Worm (Caenorhabditis elegans) whole organism, L4/young adult: ENCODE measurements around the gene exc-5.
"Not testable (repeated sequence)": the region's sequence is repeated elsewhere in the genome, so short reads cannot be mapped to it uniquely, and the experiment has no call there.

Experiments used
- W03F9.2 ChIP-seq: fragments of 150-350 bp; optimal IDR thresholded peaks from 2 replicates; lab custom pipeline; 2014; ENCODE audit warnings: missing biosample characterization, missing genetic modification characterization
- dao-5 ChIP-seq: sonication (generic microtip); optimal IDR thresholded peaks from 2 replicates; lab custom pipeline; 2016; ENCODE audit warnings: missing genotype, missing genetic modification characterization, moderate library complexity, missing compliant biosample characterization
- him-1 ChIP-seq: sonication (generic microtip); optimal IDR thresholded peaks from 2 replicates; lab custom pipeline; 2016; ENCODE audit warnings: missing genotype, missing genetic modification reagents, missing genetic modification characterization, missing compliant biosample characterization

The exc-5 gene

DNA sequence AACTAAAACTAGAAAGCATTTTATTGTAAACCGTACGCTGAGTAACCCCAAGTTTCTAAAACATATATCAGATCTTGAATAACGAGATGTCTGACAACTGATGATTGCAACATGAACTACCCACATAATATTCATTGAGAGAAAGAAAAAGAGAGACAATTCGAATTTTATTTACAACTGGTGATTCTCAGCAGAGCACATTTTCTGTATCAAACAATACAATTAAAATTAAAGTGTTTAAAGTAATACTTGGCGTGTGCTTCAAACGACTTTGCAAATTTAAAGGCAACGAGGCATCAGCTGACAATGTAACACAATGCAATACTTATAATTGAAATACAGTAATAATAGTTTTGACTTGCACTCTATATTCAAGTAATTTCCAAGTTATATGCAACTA, 25.4 kb downstream of the exc-5 start, which contains the start of gene C33D9.10:
TSS of gene C33D9.10 (minus strand) at position 101 of the 400 bp plus-strand sequence.
- not testable (repeated sequence) for TF ChIP-seq W03F9.2 (tag; lab: Kevin White, UChicago); dao-5; him-1 (tag; lab: Kevin White, UChicago)

DNA sequence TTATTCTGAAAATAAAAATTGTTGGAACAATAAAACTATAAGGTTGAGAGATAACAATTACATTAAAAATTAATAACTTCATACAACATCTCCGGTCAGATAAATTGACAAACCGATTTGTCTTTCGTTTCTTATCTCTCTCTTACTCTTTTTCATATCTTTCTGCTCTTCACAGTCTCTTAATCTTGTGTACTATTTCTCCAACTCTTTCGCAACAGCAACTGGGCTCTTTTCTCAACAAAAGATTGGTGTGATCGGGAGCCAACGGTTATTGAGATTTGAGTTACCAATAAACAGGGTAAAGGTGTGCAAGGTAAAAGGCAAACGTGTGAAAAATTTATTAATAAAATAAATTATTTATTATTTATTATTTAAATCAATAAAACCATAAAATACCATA, 26.8 kb downstream of the exc-5 start, which contains the start of gene C33D9.8:
TSS of gene C33D9.8 (minus strand) at position 99 of the 400 bp plus-strand sequence.
- TF ChIP-seq W03F9.2 (tag; lab: Kevin White, UChicago), result no peak
- no peak for TF ChIP-seq dao-5
- no peak for TF ChIP-seq him-1 (tag; lab: Kevin White, UChicago)

DNA sequence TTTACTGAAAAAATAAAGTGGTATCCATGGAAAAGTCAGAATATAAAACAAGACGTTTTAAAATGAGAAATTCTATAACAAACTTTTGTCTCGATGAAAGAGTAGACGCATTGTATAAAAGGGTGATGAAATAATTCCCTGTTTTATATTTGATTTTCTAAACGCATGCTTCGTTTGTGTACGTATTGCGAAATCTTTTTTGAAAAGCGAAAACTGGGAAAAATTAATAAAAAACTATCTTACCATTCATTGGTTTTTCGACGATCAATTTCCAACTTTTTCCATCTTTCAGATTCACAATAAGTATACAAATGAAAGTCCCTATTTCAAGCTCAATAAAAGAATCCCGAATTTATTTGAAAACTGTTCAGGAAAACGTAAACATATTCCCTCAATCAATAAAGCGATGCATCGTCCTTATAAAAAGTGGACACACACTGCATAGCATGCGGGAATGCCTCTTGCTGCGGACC, 28.6 kb downstream of the exc-5 start, which contains the start of gene C33D9.13:
TSS of gene C33D9.13 (minus strand) at position 423 of the 473 bp plus-strand sequence.
- TF ChIP-seq him-1 (tag; lab: Kevin White, UChicago), result no peak

DNA sequence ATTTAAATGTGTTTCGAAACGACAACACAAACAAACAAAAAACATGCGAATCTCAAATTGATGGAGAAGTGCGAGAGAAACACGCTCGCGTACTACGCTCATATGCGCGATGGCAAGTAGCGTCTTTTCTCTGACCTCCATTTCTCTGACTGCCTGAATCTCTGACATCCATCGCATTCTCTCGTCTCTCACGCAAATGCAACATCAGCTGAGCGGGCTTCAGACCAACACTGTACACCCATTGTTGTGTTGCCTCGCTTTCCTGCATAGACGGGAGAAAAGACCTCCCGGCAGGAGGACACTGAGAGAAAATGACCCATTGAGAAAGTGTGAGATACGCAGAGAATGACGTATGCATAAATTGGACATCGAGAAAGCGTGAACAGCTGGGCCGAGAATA, 31.3 kb downstream of the exc-5 start:
- TF ChIP-seq W03F9.2 (tag; lab: Kevin White, UChicago), result no peak
- TF ChIP-seq dao-5, result no peak
- no peak for TF ChIP-seq him-1 (tag; lab: Kevin White, UChicago)

DNA sequence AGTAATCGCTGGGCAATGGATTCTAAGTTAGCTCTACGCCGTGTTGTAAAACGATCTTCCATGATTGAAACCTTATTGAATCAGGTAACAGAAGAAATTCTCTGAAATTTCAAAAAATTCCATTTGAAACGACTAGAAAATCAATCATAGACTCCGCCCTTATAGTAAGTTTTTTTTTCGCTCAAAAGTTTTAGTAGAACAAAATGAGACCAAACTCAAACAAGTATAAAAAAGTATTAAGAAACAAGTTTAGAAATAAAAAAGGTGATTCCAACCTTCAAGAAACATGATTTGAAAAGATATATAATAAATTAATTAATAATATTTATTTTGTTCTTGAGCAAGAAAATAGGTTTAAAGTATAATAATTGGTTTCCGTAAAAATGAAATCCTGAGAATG, 35.4 kb downstream of the exc-5 start, which contains the start of gene C33D9.6:
TSS of gene C33D9.6 (minus strand) at position 101 of the 400 bp plus-strand sequence.
- TF ChIP-seq him-1 (tag; lab: Kevin White, UChicago) (no peak), dao-5 (no peak)

DNA sequence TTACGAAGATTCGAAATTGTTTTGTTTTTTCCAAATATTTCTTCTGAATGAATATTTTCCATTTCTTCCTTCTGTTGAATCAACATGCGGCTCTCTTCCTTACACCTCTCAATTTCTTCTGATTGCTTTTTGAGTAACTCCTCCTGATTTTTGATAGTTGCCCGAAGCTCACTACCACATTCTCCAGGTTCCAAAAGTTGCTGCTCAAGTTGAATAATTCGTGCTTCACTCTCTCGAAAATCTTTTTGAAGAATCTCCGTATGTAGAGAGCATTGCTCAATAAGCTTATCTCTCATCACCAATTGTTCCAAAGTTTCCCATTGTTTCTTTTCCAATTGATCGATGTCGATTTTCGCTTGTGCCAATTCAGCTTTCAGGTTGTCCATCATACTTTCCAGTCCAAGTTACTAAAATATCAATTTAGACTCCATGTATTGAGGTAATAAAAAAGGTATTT, 40.6 kb downstream of the exc-5 start, which contains the start of gene F20C5.6:
TSS of gene F20C5.6 (minus strand) at position 407 of the 457 bp plus-strand sequence.
- TF ChIP-seq dao-5 (no peak), W03F9.2 (tag; lab: Kevin White, UChicago) (no peak), him-1 (tag; lab: Kevin White, UChicago) (no peak)

DNA sequence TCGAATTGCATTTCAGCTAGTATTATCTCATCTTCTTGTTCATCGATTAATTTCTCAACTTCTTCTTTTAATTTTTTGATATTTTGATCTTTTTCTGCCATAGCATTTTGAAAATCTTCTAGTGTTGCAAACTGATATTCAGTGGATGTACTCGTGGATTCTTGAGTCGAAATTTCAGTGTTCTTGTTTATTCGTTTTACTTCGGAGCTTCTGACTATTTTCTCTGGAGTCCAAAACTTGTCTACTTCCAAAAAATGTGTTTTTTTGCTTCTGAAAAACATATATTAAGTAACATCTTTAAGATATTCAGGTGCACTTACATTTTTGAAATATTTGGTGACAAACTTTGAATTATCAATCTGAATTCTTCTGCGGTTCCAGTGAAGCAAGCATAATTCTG, 43.9 kb downstream of the exc-5 start, which contains the start of gene F20C5.5:
TSS of gene F20C5.5 (minus strand) at position 101 of the 400 bp plus-strand sequence.
- TF ChIP-seq dao-5 (no peak), him-1 (tag; lab: Kevin White, UChicago) (no peak), W03F9.2 (tag; lab: Kevin White, UChicago) (no peak)

DNA sequence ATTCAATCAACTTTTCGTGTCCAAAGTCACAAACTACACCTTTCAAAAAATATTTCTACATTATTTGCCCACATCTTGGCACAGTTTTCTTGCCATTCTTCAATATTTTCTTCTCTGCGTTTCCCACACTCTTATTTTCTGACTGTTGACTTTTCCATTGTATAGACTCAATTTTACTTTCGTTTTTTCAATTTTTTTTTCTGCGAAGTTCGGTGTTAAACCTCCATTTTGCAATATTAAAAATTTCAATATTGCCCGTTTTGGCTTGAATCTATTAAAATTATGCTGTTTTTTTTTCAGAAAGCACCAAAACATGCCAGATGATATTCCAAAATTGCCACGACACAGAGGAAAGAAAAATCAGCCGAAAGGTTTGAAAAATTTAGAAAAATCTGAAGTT, 48.9 kb downstream of the exc-5 start, which contains the start of gene cdc-50.B:
TSS of gene cdc-50.B (plus strand) at position 301 of the 400 bp plus-strand sequence.
- TF ChIP-seq W03F9.2 (tag; lab: Kevin White, UChicago), result no peak
- no peak for TF ChIP-seq him-1 (tag; lab: Kevin White, UChicago)
- no peak for TF ChIP-seq dao-5

DNA sequence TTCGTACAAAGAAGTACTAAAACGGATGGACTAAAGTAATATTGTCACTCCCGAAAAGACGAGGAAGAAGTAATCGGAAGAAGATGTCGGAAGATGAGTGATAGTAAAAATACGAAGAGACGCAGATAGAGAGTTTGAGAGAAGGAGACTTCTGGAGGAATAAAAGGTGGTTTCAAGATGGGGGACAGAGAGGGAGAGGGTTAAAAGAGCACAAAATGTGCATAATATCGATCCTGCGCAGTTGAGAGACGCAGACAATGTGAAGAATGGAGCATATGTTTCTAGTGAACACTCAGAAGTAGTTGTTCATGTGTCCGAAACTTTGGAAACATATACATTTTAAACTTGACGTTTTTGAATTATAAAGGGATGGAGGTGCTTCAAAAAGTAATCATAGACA, 51.0 kb downstream of the exc-5 start:
- TF ChIP-seq dao-5 (no peak), W03F9.2 (tag; lab: Kevin White, UChicago) (no peak), him-1 (tag; lab: Kevin White, UChicago) (no peak)

DNA sequence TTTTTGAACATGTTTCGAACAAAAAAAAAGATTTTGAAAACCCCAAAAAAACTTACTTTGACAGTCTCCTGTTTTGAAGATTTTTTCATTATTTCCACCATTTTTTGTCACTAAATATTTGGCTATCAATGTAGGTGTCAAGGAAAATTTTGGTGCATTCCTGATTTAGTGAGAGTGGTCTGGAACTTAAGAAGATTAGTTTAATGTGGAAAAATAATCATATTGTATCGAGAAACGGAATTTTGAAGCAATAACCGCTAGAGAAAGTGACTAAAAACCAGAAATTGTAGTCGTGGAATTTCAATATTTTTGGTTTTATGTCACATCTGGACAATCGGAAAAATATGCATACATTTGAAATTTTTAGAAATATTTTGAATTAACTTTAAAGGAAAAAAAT, 51.6 kb downstream of the exc-5 start, which contains the start of the genes F20C5.11 and klp-11:
TSS of gene F20C5.11 (minus strand) at position 101 of the 400 bp plus-strand sequence.
TSS of gene klp-11 (minus strand) at position 171 of the 400 bp plus-strand sequence.
- no peak for TF ChIP-seq W03F9.2 (tag; lab: Kevin White, UChicago)
- TF ChIP-seq him-1 (tag; lab: Kevin White, UChicago), result no peak
- no peak for TF ChIP-seq dao-5

DNA sequence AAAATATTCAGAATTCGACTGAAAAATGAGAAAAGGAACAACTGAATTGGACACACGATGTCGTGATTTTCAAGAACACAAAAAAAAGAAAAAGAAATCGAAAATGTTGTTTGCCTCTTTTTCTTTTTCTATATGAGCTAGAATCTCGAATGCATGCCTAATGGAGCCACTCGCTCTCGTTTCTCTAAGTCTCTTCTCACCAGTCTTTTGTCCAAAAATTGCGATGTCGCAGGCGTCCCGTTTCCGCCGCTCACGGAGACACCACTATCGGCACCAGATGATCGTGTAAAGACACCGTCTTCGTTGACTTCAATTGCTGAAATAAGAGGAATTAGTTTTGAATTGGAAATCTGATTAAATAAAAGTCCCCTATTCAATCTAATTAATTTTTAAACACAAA, 54.9 kb downstream of the exc-5 start:
- TF ChIP-seq W03F9.2 (tag; lab: Kevin White, UChicago) (no peak), dao-5 (no peak), him-1 (tag; lab: Kevin White, UChicago) (no peak)

DNA sequence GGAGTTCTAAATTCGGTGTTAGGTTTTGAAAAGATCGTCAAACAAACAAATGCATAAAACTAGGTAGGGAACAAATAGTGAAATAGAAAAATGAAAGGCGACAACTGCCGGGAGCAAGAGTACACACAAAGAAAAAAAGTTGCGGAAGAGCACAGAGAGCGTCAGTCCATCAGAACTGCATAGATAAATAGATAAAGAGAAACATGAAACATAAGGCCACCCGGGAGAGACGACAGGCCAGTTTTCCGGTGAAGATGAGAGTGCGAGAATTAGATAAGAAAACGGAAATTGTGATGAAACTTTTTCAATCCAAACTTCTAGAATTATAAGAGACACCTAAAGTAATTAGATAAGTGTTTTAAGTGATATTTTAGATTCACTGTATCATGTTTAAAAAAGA, 55.7 kb downstream of the exc-5 start:
- TF ChIP-seq W03F9.2 (tag; lab: Kevin White, UChicago) (no peak), dao-5 (no peak), him-1 (tag; lab: Kevin White, UChicago) (no peak)

DNA sequence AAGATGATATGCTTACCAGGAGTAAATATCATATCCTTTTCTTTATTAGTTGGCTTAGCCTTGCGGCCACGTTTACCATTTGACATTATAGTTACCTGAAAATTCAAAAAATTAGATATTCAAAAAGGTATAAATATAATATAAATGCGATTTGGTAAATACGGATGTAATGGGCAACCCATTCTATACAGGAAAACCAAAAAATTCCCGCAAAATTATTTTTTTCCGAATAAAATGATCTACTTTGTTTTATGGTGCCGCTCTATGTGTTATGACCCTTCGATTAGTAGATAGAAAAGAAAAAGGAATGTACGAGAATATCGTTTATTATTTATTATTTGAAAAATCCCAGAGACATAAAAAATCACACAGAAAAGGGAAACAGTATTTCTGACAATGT, 58.7 kb downstream of the exc-5 start, which contains the start of gene elli-1:
TSS of gene elli-1 (minus strand) at position 101 of the 400 bp plus-strand sequence.
- no peak for TF ChIP-seq dao-5
- no peak for TF ChIP-seq W03F9.2 (tag; lab: Kevin White, UChicago)

DNA sequence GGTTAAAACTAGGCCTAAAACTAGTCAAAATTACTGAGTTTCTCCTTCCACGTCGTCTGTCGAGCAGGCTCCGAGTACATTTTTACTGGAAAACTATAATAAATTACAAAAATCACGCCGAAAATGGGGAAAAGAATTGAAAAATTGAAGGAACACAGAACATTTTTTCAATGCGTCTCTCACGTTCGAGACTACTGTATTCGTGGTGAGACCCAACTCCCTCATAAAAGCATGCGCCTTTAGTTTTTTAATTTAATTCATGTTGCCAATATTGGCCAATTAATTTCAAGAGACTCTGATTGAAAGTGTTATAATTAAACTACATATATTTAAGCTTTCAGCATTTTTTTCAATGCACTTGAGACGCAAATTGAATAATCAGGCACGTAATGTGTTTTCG, 59.3 kb downstream of the exc-5 start:
- TF ChIP-seq W03F9.2 (tag; lab: Kevin White, UChicago) (no peak), dao-5 (no peak), him-1 (tag; lab: Kevin White, UChicago) (no peak)

DNA sequence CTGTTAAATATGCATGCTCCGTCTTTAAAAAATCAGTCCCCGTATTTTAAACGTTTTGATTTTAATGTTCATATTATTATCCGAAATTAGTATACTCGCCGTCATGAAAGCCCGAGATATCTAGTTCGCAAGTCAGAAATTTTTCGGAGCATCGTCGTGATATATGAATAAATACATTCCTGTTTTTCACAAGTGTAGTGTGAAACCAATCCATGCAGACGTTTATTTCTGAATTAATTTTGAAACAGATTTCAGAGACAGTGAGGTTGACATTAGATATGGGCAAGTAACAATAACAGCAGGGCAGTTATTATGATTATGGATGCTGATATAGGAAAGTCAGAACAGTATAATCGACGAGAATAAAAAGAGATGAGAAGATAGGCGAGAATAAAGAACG, 61.0 kb downstream of the exc-5 start:
- TF ChIP-seq him-1 (tag; lab: Kevin White, UChicago), result no peak
- TF ChIP-seq dao-5, result no peak
- TF ChIP-seq W03F9.2 (tag; lab: Kevin White, UChicago), result no peak
